Worm (Caenorhabditis elegans) whole organism, mixed stage, embryonic: Measurements from ENCODE around the gene W02D7.8.

ENCODE experiments used
- M03D4.4 ChIP-seq: sonication (generic microtip); optimal IDR thresholded peaks from 2 replicates; lab custom pipeline; 2017; ENCODE audit warnings: mild to moderate bottlenecking, missing genetic modification characterization, missing compliant biosample characterization
- blmp-1 ChIP-seq: fragments of 150-350 bp; optimal IDR thresholded peaks from 2 replicates; lab custom pipeline; 2014; ENCODE audit warnings: missing biosample characterization, missing genetic modification characterization
- ceh-39 ChIP-seq: fragments of 150-350 bp; optimal IDR thresholded peaks from 2 replicates; lab custom pipeline; 2014; ENCODE audit warnings: missing biosample characterization, missing genetic modification characterization
- ceh-43 ChIP-seq: fragments of 200-800 bp; sonication (Bioruptor generic); optimal IDR thresholded peaks from 2 replicates; lab custom pipeline; 2018; ENCODE audit warnings: mild to moderate bottlenecking, missing genetic modification characterization, moderate library complexity, missing compliant biosample characterization
- ceh-83 ChIP-seq: fragments of 200-800 bp; sonication (Bioruptor generic); optimal IDR thresholded peaks from 2 replicates; lab custom pipeline; 2018; ENCODE audit warnings: mild to moderate bottlenecking, missing genetic modification characterization, missing compliant biosample characterization
- ces-1 ChIP-seq: fragments of 150-350 bp; optimal IDR thresholded peaks from 2 replicates; lab custom pipeline; 2014; ENCODE audit warnings: missing biosample characterization, missing genetic modification reagents, missing genetic modification characterization
- cnd-1 ChIP-seq: fragments of 200-800 bp; sonication (Bioruptor generic); optimal IDR thresholded peaks from 2 replicates; lab custom pipeline; 2018; ENCODE audit warnings: mild to moderate bottlenecking, missing genetic modification characterization, missing compliant biosample characterization
- drap-1 ChIP-seq: fragments of 200-800 bp; sonication (Bioruptor generic); optimal IDR thresholded peaks from 3 replicates; lab custom pipeline; 2018; ENCODE audit warnings: mild to moderate bottlenecking, missing genetic modification characterization, missing compliant biosample characterization
- elt-1 ChIP-seq: sonication (generic microtip); optimal IDR thresholded peaks from 2 replicates; lab custom pipeline; 2017; ENCODE audit warnings: missing genetic modification characterization, mild to moderate bottlenecking, missing compliant biosample characterization, antibody characterized with exemption, moderate library complexity, borderline replicate concordance; ENCODE audit not compliant: insufficient read depth
- elt-3 ChIP-seq: fragments of 150-350 bp; optimal IDR thresholded peaks from 2 replicates; lab custom pipeline; 2014; ENCODE audit warnings: missing biosample characterization, missing genetic modification characterization
- flh-1 ChIP-seq: fragments of 200-800 bp; sonication (Bioruptor generic); optimal IDR thresholded peaks from 2 replicates; lab custom pipeline; 2018; ENCODE audit warnings: mild to moderate bottlenecking, missing genetic modification characterization, moderate library complexity, missing compliant biosample characterization
- ham-2 ChIP-seq: fragments of 200-800 bp; sonication (Bioruptor generic); optimal IDR thresholded peaks from 2 replicates; lab custom pipeline; 2018; ENCODE audit warnings: mild to moderate bottlenecking, missing genetic modification characterization, missing compliant biosample characterization
- hlh-1 ChIP-seq: fragments of 150-350 bp; optimal IDR thresholded peaks from 2 replicates; lab custom pipeline; 2014; ENCODE audit warnings: missing biosample characterization, missing genetic modification reagents, missing genetic modification characterization
- lin-13 ChIP-seq: fragments of 150-350 bp; optimal IDR thresholded peaks from 2 replicates; lab custom pipeline; 2014; ENCODE audit warnings: missing biosample characterization, missing genetic modification characterization
- lin-32 ChIP-seq: fragments of 200-800 bp; sonication (Bioruptor generic); optimal IDR thresholded peaks from 2 replicates; lab custom pipeline; 2018; ENCODE audit warnings: mild to moderate bottlenecking, missing genetic modification characterization, missing compliant biosample characterization
- lsy-2 ChIP-seq: fragments of 150-350 bp; optimal IDR thresholded peaks from 2 replicates; lab custom pipeline; 2014; ENCODE audit warnings: missing biosample characterization, missing genetic modification characterization
- mab-5 ChIP-seq: fragments of 150-350 bp; optimal IDR thresholded peaks from 2 replicates; lab custom pipeline; 2014; ENCODE audit warnings: missing biosample characterization, missing genetic modification characterization
- mep-1 ChIP-seq: fragments of 150-350 bp; optimal IDR thresholded peaks from 2 replicates; lab custom pipeline; 2017; ENCODE audit warnings: missing biosample characterization, missing genetic modification reagents, missing genetic modification characterization, inconsistent platforms
- mls-2 ChIP-seq: sonication (generic microtip); optimal IDR thresholded peaks from 2 replicates; lab custom pipeline; 2016; ENCODE audit warnings: mild to moderate bottlenecking, missing genetic modification characterization, moderate library complexity, missing compliant biosample characterization
- nhr-12 ChIP-seq: fragments of 150-350 bp; optimal IDR thresholded peaks from 2 replicates; lab custom pipeline; 2014; ENCODE audit warnings: missing biosample characterization, missing genetic modification characterization
- nhr-2 ChIP-seq: fragments of 150-350 bp; optimal IDR thresholded peaks from 2 replicates; lab custom pipeline; 2014; ENCODE audit warnings: missing biosample characterization, missing genetic modification characterization
- nhr-237 ChIP-seq: fragments of 150-350 bp; optimal IDR thresholded peaks from 2 replicates; lab custom pipeline; 2014; ENCODE audit warnings: missing biosample characterization, missing genetic modification characterization
- nhr-76 ChIP-seq: sonication (generic microtip); optimal IDR thresholded peaks from 2 replicates; lab custom pipeline; 2017; ENCODE audit warnings: missing biosample characterization, missing genetic modification characterization
- pha-4 ChIP-seq: fragments of 150-350 bp; optimal IDR thresholded peaks from 2 replicates; lab custom pipeline; 2018; ENCODE audit warnings: missing biosample characterization, missing genetic modification reagents, missing genetic modification characterization
- sem-2 ChIP-seq: fragments of 200-800 bp; sonication (Bioruptor generic); optimal IDR thresholded peaks from 2 replicates; lab custom pipeline; 2018; ENCODE audit warnings: mild to moderate bottlenecking, missing genetic modification characterization, missing compliant biosample characterization
- snpc-4 ChIP-seq: fragments of 150-350 bp; optimal IDR thresholded peaks from 2 replicates; lab custom pipeline; 2014; ENCODE audit warnings: missing biosample characterization, missing genetic modification characterization
- sptf-1 ChIP-seq: sonication (generic microtip); optimal IDR thresholded peaks from 2 replicates; lab custom pipeline; 2017; ENCODE audit warnings: mild to moderate bottlenecking, missing genetic modification characterization, moderate library complexity, missing compliant biosample characterization
- unc-120 ChIP-seq: sonication (generic microtip); optimal IDR thresholded peaks from 2 replicates; lab custom pipeline; 2017; ENCODE audit warnings: missing genetic modification characterization, missing compliant biosample characterization; ENCODE audit not compliant: poor library complexity, severe bottlenecking
- unc-39 ChIP-seq: fragments of 150-350 bp; optimal IDR thresholded peaks from 2 replicates; lab custom pipeline; 2014; ENCODE audit warnings: missing biosample characterization, missing genetic modification characterization
- unc-62 ChIP-seq: fragments of 150-350 bp; optimal IDR thresholded peaks from 2 replicates; lab custom pipeline; 2014; ENCODE audit warnings: missing biosample characterization, missing genetic modification reagents, missing genetic modification characterization
- zip-8 ChIP-seq: fragments of 150-350 bp; optimal IDR thresholded peaks from 2 replicates; lab custom pipeline; 2014; ENCODE audit warnings: missing biosample characterization, missing genetic modification characterization
- ztf-11 ChIP-seq: fragments of 150-350 bp; optimal IDR thresholded peaks from 2 replicates; lab custom pipeline; 2014; ENCODE audit warnings: missing biosample characterization, missing genetic modification characterization

Gene W02D7.8

ce11 chrV:8263941-8264340, 42.3 kb downstream of the W02D7.8 start, which contains the start of gene C16D9.9:
Gene C16D9.9 (plus strand): TSS chrV:8264241.
- TF ChIP-seq lsy-2 (tag; lab: Kevin White, UChicago) (no peak), lin-13 (no peak), nhr-12 (tag; lab: Kevin White, UChicago) (no peak), mls-2 (tag; lab: Kevin White, UChicago) (no peak), snpc-4 (tag; lab: Kevin White, UChicago) (no peak), unc-120 (tag; lab: Kevin White, UChicago) (no peak), ceh-43 (GFP tag; lab: Kevin White, UChicago) (no peak), lin-32 (GFP tag; lab: Kevin White, UChicago) (no peak), unc-62 (GFP tag; lab: Kevin White, UChicago) (no peak), ceh-39 (no peak), ztf-11 (tag; lab: Kevin White, UChicago) (no peak), ceh-83 (GFP tag; lab: Kevin White, UChicago) (no peak), elt-3 (tag; lab: Kevin White, UChicago) (no peak)

- no peak for TF ChIP-seq ham-2
- TF ChIP-seq ceh-39: no peak
- TF ChIP-seq ceh-83 (GFP tag; lab: Kevin White, UChicago): no peak
- no peak for TF ChIP-seq lin-13
- TF ChIP-seq lin-32 (GFP tag; lab: Kevin White, UChicago): no peak
- TF ChIP-seq unc-39 (tag; lab: Kevin White, UChicago): no peak
- TF ChIP-seq cnd-1 (tag; lab: Kevin White, UChicago): no peak
- TF ChIP-seq lsy-2 (tag; lab: Kevin White, UChicago): no peak
- TF ChIP-seq nhr-2 (tag; lab: Kevin White, UChicago): no peak
- TF ChIP-seq nhr-76 (tag; lab: Kevin White, UChicago): no peak
- TF ChIP-seq hlh-1: no peak
- TF ChIP-seq ztf-11 (tag; lab: Kevin White, UChicago): no peak
- no peak for TF ChIP-seq elt-1 (tag; lab: Kevin White, UChicago)
- TF ChIP-seq nhr-237: no peak
Measured at ce11 chrV:8263466-8263865, 42.8 kb downstream of the W02D7.8 start, which contains the start of gene C16D9.8. Gene C16D9.8 (minus strand): TSS chrV:8263566.

ce11 chrV:8262212-8262611, 44.1 kb downstream of the W02D7.8 start:
- TF ChIP-seq ceh-39 (no peak), flh-1 (GFP tag; lab: Kevin White, UChicago) (no peak), blmp-1 (tag; lab: Kevin White, UChicago) (no peak), nhr-76 (tag; lab: Kevin White, UChicago) (no peak), unc-39 (tag; lab: Kevin White, UChicago) (no peak), sem-2 (no peak), unc-62 (GFP tag; lab: Kevin White, UChicago) (no peak), ceh-43 (GFP tag; lab: Kevin White, UChicago) (no peak), ces-1 (no peak), snpc-4 (tag; lab: Kevin White, UChicago) (no peak), unc-120 (tag; lab: Kevin White, UChicago) (no peak), hlh-1 (no peak)

ce11 chrV:8259016-8259415, 47.2 kb downstream of the W02D7.8 start, which contains the start of gene C16D9.1:
Gene C16D9.1 (plus strand): TSS chrV:8259316.
- TF ChIP-seq mab-5 (tag; lab: Kevin White, UChicago) (no peak), unc-39 (tag; lab: Kevin White, UChicago) (no peak), lin-32 (GFP tag; lab: Kevin White, UChicago) (no peak), sptf-1 (tag; lab: Kevin White, UChicago) (no peak), mls-2 (tag; lab: Kevin White, UChicago) (no peak), snpc-4 (tag; lab: Kevin White, UChicago) (no peak), nhr-2 (tag; lab: Kevin White, UChicago) (no peak), M03D4.4 (tag; lab: Kevin White, UChicago) (no peak), elt-1 (tag; lab: Kevin White, UChicago) (no peak), nhr-12 (tag; lab: Kevin White, UChicago) (no peak), pha-4 (tag; lab: Kevin White, UChicago) (no peak), elt-3 (tag; lab: Kevin White, UChicago) (no peak), mep-1 (tag; lab: Kevin White, UChicago) (no peak), zip-8 (tag; lab: Kevin White, UChicago) (no peak), ceh-43 (GFP tag; lab: Kevin White, UChicago) (no peak), blmp-1 (tag; lab: Kevin White, UChicago) (no peak), drap-1 (GFP tag; lab: Kevin White, UChicago) (no peak)
